Worm (Caenorhabditis elegans) whole organism, late embryonic: ENCODE data around the gene tbce-1.
A peak's percentile ranks its signal among the peaks of the same experiment; 100 is the strongest.

Experiments used
- C38D4.7 ChIP-seq: fragments of 200-800 bp; sonication (Bioruptor generic); optimal IDR thresholded peaks from 2 replicates; lab custom pipeline; 2018; ENCODE audit warnings: mild to moderate bottlenecking, missing genetic modification characterization, moderate library complexity, missing compliant biosample characterization
- K09A11.1 ChIP-seq: sonication (generic microtip); optimal IDR thresholded peaks from 2 replicates; lab custom pipeline; 2017; ENCODE audit warnings: antibody characterized with exemption, mild to moderate bottlenecking, missing genetic modification characterization, missing compliant biosample characterization; ENCODE audit not compliant: insufficient read depth
- T23F11.4 ChIP-seq: fragments of 200-800 bp; sonication (Bioruptor generic); optimal IDR thresholded peaks from 2 replicates; lab custom pipeline; 2018; ENCODE audit warnings: mild to moderate bottlenecking, missing genetic modification characterization, missing compliant biosample characterization
- Y22D7AL.16 ChIP-seq: sonication (generic microtip); optimal IDR thresholded peaks from 2 replicates; lab custom pipeline; 2016; ENCODE audit warnings: missing genetic modification characterization, missing compliant biosample characterization
- ahr-1 ChIP-seq: sonication (generic microtip); optimal IDR thresholded peaks from 2 replicates; lab custom pipeline; 2016; ENCODE audit warnings: missing genetic modification characterization, missing compliant biosample characterization
- ceh-14 ChIP-seq: sonication (generic microtip); optimal IDR thresholded peaks from 2 replicates; lab custom pipeline; 2016; ENCODE audit warnings: missing genotype, missing genetic modification characterization, missing compliant biosample characterization
- ceh-18 ChIP-seq: sonication (generic microtip); optimal IDR thresholded peaks from 2 replicates; lab custom pipeline; 2016; ENCODE audit warnings: missing genetic modification characterization, missing compliant biosample characterization
- ceh-30 ChIP-seq: fragments of 150-350 bp; optimal IDR thresholded peaks from 2 replicates; lab custom pipeline; 2014; ENCODE audit warnings: missing biosample characterization, missing genetic modification characterization
- ceh-34 ChIP-seq: sonication (generic microtip); optimal IDR thresholded peaks from 2 replicates; lab custom pipeline; 2016; ENCODE audit warnings: mild to moderate bottlenecking, missing genetic modification characterization, missing compliant biosample characterization
- ceh-45 ChIP-seq: fragments of 200-800 bp; sonication (Bioruptor generic); IDR thresholded peaks from 2 replicates; pipeline ENCODE4 v1.3.6; 2022; ENCODE audit warnings: missing genetic modification reagents, missing genetic modification characterization, missing compliant biosample characterization
- ceh-6 ChIP-seq: fragments of 200-800 bp; sonication (Bioruptor generic); optimal IDR thresholded peaks from 2 replicates; lab custom pipeline; 2018; ENCODE audit warnings: mild to moderate bottlenecking, missing genetic modification characterization, missing compliant biosample characterization
- ceh-9 ChIP-seq: sonication (generic microtip); optimal IDR thresholded peaks from 2 replicates; lab custom pipeline; 2016; ENCODE audit warnings: mild to moderate bottlenecking, missing genetic modification characterization, inconsistent platforms, missing compliant biosample characterization
- dve-1 ChIP-seq: sonication (generic microtip); optimal IDR thresholded peaks from 2 replicates; lab custom pipeline; 2017; ENCODE audit warnings: antibody characterized with exemption, mild to moderate bottlenecking, missing genetic modification characterization, missing compliant biosample characterization
- elt-4 ChIP-seq: sonication (generic microtip); optimal IDR thresholded peaks from 2 replicates; lab custom pipeline; 2016; ENCODE audit warnings: missing genetic modification characterization, missing compliant biosample characterization
- eyg-1 ChIP-seq: sonication (generic microtip); optimal IDR thresholded peaks from 2 replicates; lab custom pipeline; 2016; ENCODE audit warnings: missing genotype, missing genetic modification characterization, missing compliant biosample characterization
- gmeb-2 ChIP-seq: sonication (generic microtip); optimal IDR thresholded peaks from 2 replicates; lab custom pipeline; 2016; ENCODE audit warnings: missing genetic modification characterization, inconsistent platforms, missing compliant biosample characterization
- hlh-15 ChIP-seq: sonication (generic microtip); optimal IDR thresholded peaks from 2 replicates; lab custom pipeline; 2016; ENCODE audit warnings: missing genetic modification characterization, missing compliant biosample characterization
- hlh-30 ChIP-seq: sonication (generic microtip); optimal IDR thresholded peaks from 2 replicates; lab custom pipeline; 2017; ENCODE audit warnings: antibody characterized with exemption, missing genetic modification characterization, missing compliant biosample characterization; ENCODE audit not compliant: insufficient read depth
- hlh-6 ChIP-seq: sonication (generic microtip); optimal IDR thresholded peaks from 2 replicates; lab custom pipeline; 2016; ENCODE audit warnings: missing genotype, missing genetic modification characterization, missing compliant biosample characterization
- hlh-8 ChIP-seq: sonication (generic microtip); optimal IDR thresholded peaks from 2 replicates; lab custom pipeline; 2016; ENCODE audit warnings: missing genotype, missing genetic modification characterization, missing compliant biosample characterization
- lim-6 ChIP-seq: sonication (generic microtip); optimal IDR thresholded peaks from 2 replicates; lab custom pipeline; 2016; ENCODE audit warnings: missing genetic modification characterization, missing compliant biosample characterization
- lin-11 ChIP-seq: fragments of 200-800 bp; sonication (Bioruptor generic); optimal IDR thresholded peaks from 2 replicates; lab custom pipeline; 2018; ENCODE audit warnings: mild to moderate bottlenecking, missing genetic modification characterization, missing compliant biosample characterization
- mec-3 ChIP-seq: sonication (generic microtip); optimal IDR thresholded peaks from 2 replicates; lab custom pipeline; 2016; ENCODE audit warnings: borderline replicate concordance, missing genetic modification characterization, missing compliant biosample characterization
- nfya-1 ChIP-seq: sonication (generic microtip); optimal IDR thresholded peaks from 2 replicates; lab custom pipeline; 2017; ENCODE audit warnings: missing genetic modification characterization, mild to moderate bottlenecking, missing compliant biosample characterization, antibody characterized with exemption, moderate library complexity
- nhr-232 ChIP-seq: sonication (generic microtip); optimal IDR thresholded peaks from 2 replicates; lab custom pipeline; 2016; ENCODE audit warnings: missing genetic modification characterization, missing compliant biosample characterization
- npax-4 ChIP-seq: sonication (generic microtip); optimal IDR thresholded peaks from 2 replicates; lab custom pipeline; 2016; ENCODE audit warnings: missing genetic modification characterization, missing compliant biosample characterization
- odd-2 ChIP-seq: sonication (generic microtip); optimal IDR thresholded peaks from 2 replicates; lab custom pipeline; 2017; ENCODE audit warnings: antibody characterized with exemption, mild to moderate bottlenecking, missing genetic modification characterization, missing compliant biosample characterization
- pag-3 ChIP-seq: sonication (generic microtip); optimal IDR thresholded peaks from 2 replicates; lab custom pipeline; 2016; ENCODE audit warnings: missing compliant biosample characterization, missing genetic modification characterization, borderline replicate concordance
- pat-9 ChIP-seq: fragments of 200-800 bp; sonication (Bioruptor generic); optimal IDR thresholded peaks from 2 replicates; lab custom pipeline; 2018; ENCODE audit warnings: mild to moderate bottlenecking, missing genetic modification characterization, moderate library complexity, missing compliant biosample characterization
- pax-1 ChIP-seq: fragments of 150-350 bp; optimal IDR thresholded peaks from 2 replicates; lab custom pipeline; 2014; ENCODE audit warnings: missing biosample characterization, missing genetic modification characterization
- pha-4 ChIP-seq: fragments of 150-350 bp; optimal IDR thresholded peaks from 2 replicates; lab custom pipeline; 2018; ENCODE audit warnings: missing biosample characterization, missing genetic modification reagents, missing genetic modification characterization
- pqm-1 ChIP-seq: sonication (generic microtip); optimal IDR thresholded peaks from 2 replicates; lab custom pipeline; 2016; ENCODE audit warnings: missing genetic modification characterization, missing compliant biosample characterization
- ref-2 ChIP-seq: sonication (generic microtip); optimal IDR thresholded peaks from 2 replicates; lab custom pipeline; 2016; ENCODE audit warnings: missing genetic modification characterization, missing compliant biosample characterization
- rnt-1 ChIP-seq: sonication (generic microtip); optimal IDR thresholded peaks from 2 replicates; lab custom pipeline; 2016; ENCODE audit warnings: missing genetic modification characterization, missing compliant biosample characterization
- sox-2 ChIP-seq: fragments of 200-800 bp; sonication (Bioruptor generic); IDR thresholded peaks from 2 replicates; pipeline ENCODE4 v1.3.6; 2022; ENCODE audit warnings: missing genetic modification reagents, missing genetic modification characterization, missing compliant biosample characterization
- sox-4 ChIP-seq: sonication (generic microtip); optimal IDR thresholded peaks from 2 replicates; lab custom pipeline; 2017; ENCODE audit warnings: mild to moderate bottlenecking, missing genetic modification characterization, inconsistent platforms, missing compliant biosample characterization
- syd-9 ChIP-seq: sonication (generic microtip); optimal IDR thresholded peaks from 2 replicates; lab custom pipeline; 2016; ENCODE audit warnings: mild to moderate bottlenecking, missing genetic modification characterization, moderate library complexity, missing compliant biosample characterization
- tbx-2 ChIP-seq: sonication (generic microtip); optimal IDR thresholded peaks from 2 replicates; lab custom pipeline; 2016; ENCODE audit warnings: missing genetic modification characterization, missing compliant biosample characterization
- ttx-3 ChIP-seq: sonication (generic microtip); optimal IDR thresholded peaks from 2 replicates; lab custom pipeline; 2016; ENCODE audit warnings: missing genetic modification reagents, missing genetic modification characterization, missing compliant biosample characterization
- unc-3 ChIP-seq, 2 experiments: fragments of 200-800 bp in 1 of 2; sonication (Bioruptor generic) in 1 of 2; sonication (generic microtip) in 1 of 2; conservative IDR thresholded peaks in 1 of 2; optimal IDR thresholded peaks in 1 of 2; 2 replicates each; pipeline versions ENCODE4 v1.3.6 to Lab custom; 2016 to 2022; ENCODE audit warnings: missing compliant biosample characterization in 2 of 2, missing genetic modification characterization in 2 of 2, missing genetic modification reagents in 1 of 2
- unc-42 ChIP-seq: sonication (generic microtip); optimal IDR thresholded peaks from 2 replicates; lab custom pipeline; 2016; ENCODE audit warnings: missing genotype, missing genetic modification characterization, missing compliant biosample characterization
- unc-55 ChIP-seq: sonication (generic microtip); optimal IDR thresholded peaks from 2 replicates; lab custom pipeline; 2017; ENCODE audit warnings: missing biosample characterization, missing genetic modification reagents, missing genetic modification characterization
- zip-5 ChIP-seq: sonication (generic microtip); optimal IDR thresholded peaks from 2 replicates; lab custom pipeline; 2016; ENCODE audit warnings: missing genetic modification characterization, missing compliant biosample characterization
- ztf-16 ChIP-seq: sonication (generic microtip); optimal IDR thresholded peaks from 2 replicates; lab custom pipeline; 2017; ENCODE audit warnings: missing genetic modification characterization, missing compliant biosample characterization

Gene tbce-1

DNA sequence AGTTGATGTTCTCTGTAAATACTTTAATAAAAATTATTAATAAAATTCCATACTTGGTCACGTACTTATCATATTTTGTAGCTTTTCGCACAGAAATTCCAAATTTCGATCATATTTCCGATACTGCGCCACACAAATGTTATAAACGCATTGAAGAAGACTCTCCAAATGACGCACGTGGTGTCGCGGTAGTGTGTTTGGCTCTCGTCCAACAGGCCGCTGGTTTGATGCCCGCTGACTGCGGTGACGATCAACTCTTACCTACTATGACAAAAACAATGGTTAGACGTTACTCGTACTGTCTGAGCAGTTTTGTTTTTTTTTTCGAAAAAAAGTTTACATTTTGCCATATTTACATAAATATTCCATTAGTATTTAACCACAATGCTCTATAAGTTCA is 41.6 kb upstream of the tbce-1 start (continued):
- TF ChIP-seq hlh-8 (tag; lab: Kevin White, UChicago) = peak; percentile 89
- TF ChIP-seq T23F11.4 = peak; percentile 93
- TF ChIP-seq hlh-6 = peak; percentile 96
- no peak for TF ChIP-seq pha-4 (tag; lab: Kevin White, UChicago)
- peak; percentile 95 for TF ChIP-seq ceh-34 (tag; lab: Kevin White, UChicago)
- TF ChIP-seq ztf-16 (tag; lab: Kevin White, UChicago) = peak; percentile 96
- peak; percentile 88 for TF ChIP-seq nhr-232
- peak; percentile 96 for TF ChIP-seq ttx-3
- peak; percentile 83 for TF ChIP-seq rnt-1 (tag; lab: Kevin White, UChicago)
- TF ChIP-seq hlh-15 (tag; lab: Kevin White, UChicago) = peak; percentile 92
- peak; percentile 90 for TF ChIP-seq eyg-1 (tag; lab: Kevin White, UChicago)
- peak; percentile 86 for TF ChIP-seq ceh-45 (GFP tag; lab: Robert Waterston, UW)
- TF ChIP-seq unc-42 (tag; lab: Kevin White, UChicago) = peak; percentile 43
- TF ChIP-seq ceh-14 (tag; lab: Kevin White, UChicago) = peak; percentile 89
- TF ChIP-seq npax-4 (tag; lab: Kevin White, UChicago) = peak; percentile 88
- peak; percentile 84 for TF ChIP-seq dve-1 (tag; lab: Kevin White, UChicago)
- TF ChIP-seq ahr-1 (tag; lab: Kevin White, UChicago) = peak; percentile 82
- peak; percentile 95 for TF ChIP-seq lin-11 (tag; lab: Kevin White, UChicago)
- peak; percentile 9 for TF ChIP-seq lim-6
- TF ChIP-seq ceh-18 (tag; lab: Kevin White, UChicago) = peak; percentile 77
- peak; percentile 96 for TF ChIP-seq Y22D7AL.16
- peak; percentile 90 for TF ChIP-seq K09A11.1 (tag; lab: Kevin White, UChicago)
- peak; percentile 78 for TF ChIP-seq nfya-1 (tag; lab: Kevin White, UChicago)
- peak; percentile 88 for TF ChIP-seq sox-2
- peak; percentile 47 for TF ChIP-seq mec-3 (tag; lab: Kevin White, UChicago)
- peak; percentile 93 for TF ChIP-seq ceh-9 (tag; lab: Kevin White, UChicago)
- peak; percentile 88 for TF ChIP-seq zip-5 (tag; lab: Kevin White, UChicago)
- TF ChIP-seq unc-55 = no peak
- no peak for TF ChIP-seq elt-4
- peak; percentile 93 for TF ChIP-seq tbx-2
- peak; percentile 81 for TF ChIP-seq odd-2 (tag; lab: Kevin White, UChicago)
- TF ChIP-seq ceh-6 = peak; percentile 97
- TF ChIP-seq, all 69 proteins: peak for 63

DNA sequence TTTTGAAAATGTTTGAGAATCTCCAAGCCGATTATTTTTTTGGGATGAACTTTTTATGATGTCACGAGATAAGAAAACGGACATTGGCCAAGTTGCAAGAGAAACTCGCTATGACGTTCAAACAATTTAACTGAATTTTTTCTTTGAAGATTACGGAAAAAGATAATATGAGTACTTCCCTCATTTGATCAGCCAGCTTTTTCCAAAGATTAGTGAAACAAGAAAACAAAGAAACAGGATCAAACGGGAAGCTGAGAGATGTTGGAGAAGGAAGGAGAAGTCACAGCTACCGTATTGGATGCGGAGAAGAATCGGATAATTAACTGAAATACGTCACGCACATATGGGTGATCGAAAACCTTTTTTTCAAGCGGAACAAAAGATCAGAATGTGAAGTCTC is 40.3 kb upstream of the tbce-1 start:
- TF ChIP-seq unc-3 (GFP tag; conservative IDR thresholded peaks at IDR 0.05; lab: Robert Waterston, UW) = no peak
- no peak for TF ChIP-seq unc-3 (tag; optimal IDR thresholded peaks at IDR 0.05; lab: Kevin White, UChicago)
- TF ChIP-seq Y22D7AL.16 = no peak
- no peak for TF ChIP-seq ttx-3
- no peak for TF ChIP-seq ceh-18 (tag; lab: Kevin White, UChicago)
- no peak for TF ChIP-seq pax-1 (tag; lab: Kevin White, UChicago)

DNA sequence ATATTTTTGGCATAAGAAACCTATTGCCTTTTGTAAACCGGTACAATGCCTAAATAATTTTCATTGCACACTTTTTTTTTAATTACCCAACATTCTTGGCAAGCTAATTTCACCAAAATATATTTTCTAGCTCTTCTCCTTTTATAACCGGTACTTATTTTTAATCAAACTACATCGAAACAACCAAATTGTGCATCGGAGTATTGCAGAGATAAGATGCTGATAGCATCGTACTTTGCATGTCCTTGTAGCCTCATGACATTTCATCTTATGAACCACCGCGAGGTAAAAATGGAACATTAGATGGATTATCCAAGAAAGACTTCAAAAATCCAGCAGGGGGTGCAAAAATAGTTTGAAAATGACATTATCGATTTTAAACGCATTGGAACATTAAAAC is 39.3 kb upstream of the tbce-1 start:
- no peak for TF ChIP-seq T23F11.4
- no peak for TF ChIP-seq ceh-45 (GFP tag; lab: Robert Waterston, UW)
- TF ChIP-seq lin-11 (tag; lab: Kevin White, UChicago) = no peak
- TF ChIP-seq npax-4 (tag; lab: Kevin White, UChicago) = no peak
- TF ChIP-seq ceh-18 (tag; lab: Kevin White, UChicago) = no peak
- TF ChIP-seq hlh-6 = no peak
- no peak for TF ChIP-seq hlh-30
- TF ChIP-seq pag-3 = no peak
- no peak for TF ChIP-seq syd-9
- no peak for TF ChIP-seq eyg-1 (tag; lab: Kevin White, UChicago)
- TF ChIP-seq C38D4.7 (GFP tag; lab: Kevin White, UChicago) = no peak
- TF ChIP-seq ztf-16 (tag; lab: Kevin White, UChicago) = no peak
- no peak for TF ChIP-seq ceh-30 (tag; lab: Kevin White, UChicago)
- TF ChIP-seq pqm-1 = no peak
- TF ChIP-seq gmeb-2 (tag; lab: Kevin White, UChicago) = no peak
- TF ChIP-seq ref-2 = no peak
- TF ChIP-seq sox-4 = no peak
- no peak for TF ChIP-seq ttx-3
- no peak for TF ChIP-seq zip-5 (tag; lab: Kevin White, UChicago)
- TF ChIP-seq pat-9 (tag; lab: Kevin White, UChicago) = no peak
